Fruit fly (Drosophila melanogaster): Measurements from ENCODE around the gene Snoo.
A peak's percentile ranks its signal among the peaks of the same experiment; 100 is the strongest.

The Snoo gene

dm6 chr2L:8009283-8010211 lies 25.6 kb upstream of the Snoo start, which contains the start of gene CG12560 (continued):
- TF ChIP-seq Awh (GFP tag; IDR thresholded peaks at IDR 0.05): no peak
- peak; percentile 18; the same call in 1 of the 2 replicates for TF ChIP-seq CG10366 (GFP tag; IDR thresholded peaks at IDR 0.05)
- TF ChIP-seq C15 (GFP tag; IDR thresholded peaks at IDR 0.05): no peak
- no peak for TF ChIP-seq gt (GFP tag; IDR thresholded peaks at IDR 0.05)
- TF ChIP-seq gsb (GFP tag; IDR thresholded peaks at IDR 0.05): no peak
- no peak for TF ChIP-seq hbn (GFP tag; IDR thresholded peaks at IDR 0.05; ENCODE audit: partially characterized antibody)
- TF ChIP-seq trem (tag; optimal IDR thresholded peaks at IDR 0.05): no peak
- TF ChIP-seq Usf (GFP tag; optimal IDR thresholded peaks at IDR 0.05): no peak
- TF ChIP-seq CG7357 (GFP tag; IDR thresholded peaks at IDR 0.05): no peak
- TF ChIP-seq Med (GFP tag): peak; percentile 33
- TF ChIP-seq CG12744 (GFP tag; optimal IDR thresholded peaks at IDR 0.05): no peak
- TF ChIP-seq Spps (tag; optimal IDR thresholded peaks at IDR 0.05): no peak
- no peak for TF ChIP-seq chif (GFP tag; optimal IDR thresholded peaks at IDR 0.05)
- no peak for TF ChIP-seq slou (GFP tag; optimal IDR thresholded peaks at IDR 0.05)
- TF ChIP-seq fd64A (GFP tag; optimal IDR thresholded peaks at IDR 0.05): no peak
- no peak for TF ChIP-seq CG8944 (GFP tag; optimal IDR thresholded peaks at IDR 0.05)
- no peak for TF ChIP-seq CG30403 (GFP tag; optimal IDR thresholded peaks at IDR 0.05)
- TF ChIP-seq wdn (GFP tag; IDR thresholded peaks at IDR 0.05): no peak
- TF ChIP-seq fd96Cb (tag; optimal IDR thresholded peaks at IDR 0.05): no peak
- no peak for TF ChIP-seq hb (GFP tag; IDR thresholded peaks at IDR 0.05; ENCODE audit: partially characterized antibody)
- no peak for TF ChIP-seq CG3407 (GFP tag; optimal IDR thresholded peaks at IDR 0.05)
- no peak for TF ChIP-seq Abd-B (GFP tag; optimal IDR thresholded peaks at IDR 0.05)
- no peak for TF ChIP-seq Dll (GFP tag; IDR thresholded peaks at IDR 0.05; ENCODE audit: partially characterized antibody)
- TF ChIP-seq CG2712 (tag; optimal IDR thresholded peaks at IDR 0.05): no peak
- TF ChIP-seq CG11247 (GFP tag; IDR thresholded peaks at IDR 0.05): no peak
- no peak for TF ChIP-seq psq (GFP tag; optimal IDR thresholded peaks at IDR 0.05)
- TF ChIP-seq CG18599 (GFP tag; optimal IDR thresholded peaks at IDR 0.05): peak; percentile 30
- TF ChIP-seq CG7372 (GFP tag; IDR thresholded peaks at IDR 0.05): no peak
- peak; percentile 16; the same call in 1 of the 2 replicates for TF ChIP-seq onecut (GFP tag; IDR thresholded peaks at IDR 0.05)
- no peak for TF ChIP-seq crol (GFP tag; IDR thresholded peaks at IDR 0.05)
- TF ChIP-seq TFAM (GFP tag; optimal IDR thresholded peaks at IDR 0.05): no peak
- no peak for TF ChIP-seq CG12769 (tag; optimal IDR thresholded peaks at IDR 0.05)
- TF ChIP-seq CG12299 (tag; optimal IDR thresholded peaks at IDR 0.05): no peak
- no peak for TF ChIP-seq CG2202 (tag; optimal IDR thresholded peaks at IDR 0.05)
- TF ChIP-seq Taf1 (GFP tag; IDR thresholded peaks at IDR 0.05): no peak
- TF ChIP-seq hkb (optimal IDR thresholded peaks at IDR 0.05): no peak
- 0 out of 2 replicates have a peak, but pooled peaks have one; percentile 32 for TF ChIP-seq hkb (GFP tag; IDR thresholded peaks at IDR 0.05)
- no peak; the same call in 1 of the 2 replicates for TF ChIP-seq CG14667 (GFP tag; IDR thresholded peaks at IDR 0.05)
- TF ChIP-seq Camta (GFP tag; optimal IDR thresholded peaks at IDR 0.05): peak; percentile 20
- peak; percentile 43 for TF ChIP-seq her (GFP tag; optimal IDR thresholded peaks at IDR 0.05)
- TF ChIP-seq bbx (GFP tag; IDR thresholded peaks at IDR 0.05; ENCODE audit: partially characterized antibody): no peak; the same call in 1 of the 2 replicates
- no peak for TF ChIP-seq fd3F (GFP tag; optimal IDR thresholded peaks at IDR 0.05)
- TF ChIP-seq CG11093 (GFP tag; IDR thresholded peaks at IDR 0.05): no peak
- no peak for TF ChIP-seq nerfin-1 (tag; optimal IDR thresholded peaks at IDR 0.05)
- peak; percentile 27 for TF ChIP-seq dm (GFP tag; optimal IDR thresholded peaks at IDR 0.05)
- TF ChIP-seq CG8281 (tag; optimal IDR thresholded peaks at IDR 0.05): no peak
- TF ChIP-seq CG10431 (GFP tag; optimal IDR thresholded peaks at IDR 0.05): peak; percentile 14
- TF ChIP-seq BEAF-32 (GFP tag; optimal IDR thresholded peaks at IDR 0.05): no peak
- no peak for TF ChIP-seq luna (GFP tag; optimal IDR thresholded peaks at IDR 0.05)

Measured in whole organism, embryonic.